Fruit fly (Drosophila melanogaster) whole organism: ENCODE results near the gene CG15468.

Source experiments
- CG8478 ChIP-seq: fragments of >200 bp; optimal IDR thresholded peaks from 2 replicates; lab custom pipeline; 2018; ENCODE audit warnings: inconsistent platforms
- Dll ChIP-seq: fragments of >200 bp; optimal IDR thresholded peaks from 2 replicates; lab custom pipeline; 2017
- EcR ChIP-seq, 2 experiments: fragments of >200 bp; optimal IDR thresholded peaks; 2 replicates each; lab custom pipeline; 2017; ENCODE audit warnings: missing biosample characterization in 2 of 2, missing genetic modification characterization in 2 of 2, missing genetic modification reagents in 2 of 2
- pan ChIP-seq: fragments of >200 bp; optimal IDR thresholded peaks from 2 replicates; lab custom pipeline; 2017
- psq ChIP-seq: fragments of >200 bp; optimal IDR thresholded peaks from 2 replicates; lab custom pipeline; 2017
- usp ChIP-seq: fragments of >200 bp; optimal IDR thresholded peaks from 2 replicates; lab custom pipeline; 2017; ENCODE audit warnings: missing biosample characterization, missing genetic modification characterization, mixed read lengths

The CG15468 gene

DNA sequence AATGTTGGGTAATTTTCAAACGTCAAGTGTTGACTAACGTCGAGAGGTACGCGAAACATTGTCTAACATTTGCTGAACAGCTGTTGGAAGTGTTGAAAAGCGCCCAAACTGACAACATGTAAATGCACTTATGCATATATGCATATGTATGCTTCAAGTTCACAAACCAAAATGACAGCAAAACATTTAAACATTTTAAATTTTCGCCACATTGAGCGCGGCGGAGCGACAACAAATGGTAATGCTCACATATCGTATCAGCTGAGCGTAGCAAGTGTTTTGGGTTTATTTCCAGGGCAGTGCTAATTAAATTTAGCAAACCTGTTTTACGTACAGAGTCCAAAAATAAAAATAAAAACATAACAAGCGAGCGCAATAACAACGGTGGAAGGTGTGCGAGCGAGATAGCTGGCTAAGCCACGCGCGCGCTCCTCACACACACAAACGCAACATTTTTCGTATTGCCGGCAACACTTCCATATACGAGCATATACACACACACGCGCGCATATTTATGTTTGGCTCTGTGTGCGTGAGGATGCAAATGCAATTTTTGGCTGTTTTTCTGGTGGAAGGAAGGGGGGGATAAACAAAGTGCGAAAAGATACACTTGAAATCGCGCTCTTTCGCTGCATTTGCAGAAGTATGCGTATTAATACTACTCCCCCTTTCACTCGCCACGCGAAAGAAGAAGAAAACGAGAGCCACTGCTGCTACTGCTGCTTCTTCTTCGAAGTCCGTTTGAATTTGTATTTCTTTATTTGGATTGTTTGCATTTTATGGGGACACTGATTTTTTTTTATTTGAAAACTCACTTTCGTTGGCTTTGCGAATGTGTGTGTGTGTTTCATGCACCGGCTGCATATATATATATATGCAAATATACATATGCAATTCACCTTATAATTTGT is 30.6 kb downstream of the CG15468 start:
- TF ChIP-seq EcR (GFP tag; optimal IDR thresholded peaks at IDR 0.05; lab: Kevin White, UChicago), result no peak
- TF ChIP-seq CG8478 (lab: Kevin White, UChicago), result peak; percentile 53

DNA sequence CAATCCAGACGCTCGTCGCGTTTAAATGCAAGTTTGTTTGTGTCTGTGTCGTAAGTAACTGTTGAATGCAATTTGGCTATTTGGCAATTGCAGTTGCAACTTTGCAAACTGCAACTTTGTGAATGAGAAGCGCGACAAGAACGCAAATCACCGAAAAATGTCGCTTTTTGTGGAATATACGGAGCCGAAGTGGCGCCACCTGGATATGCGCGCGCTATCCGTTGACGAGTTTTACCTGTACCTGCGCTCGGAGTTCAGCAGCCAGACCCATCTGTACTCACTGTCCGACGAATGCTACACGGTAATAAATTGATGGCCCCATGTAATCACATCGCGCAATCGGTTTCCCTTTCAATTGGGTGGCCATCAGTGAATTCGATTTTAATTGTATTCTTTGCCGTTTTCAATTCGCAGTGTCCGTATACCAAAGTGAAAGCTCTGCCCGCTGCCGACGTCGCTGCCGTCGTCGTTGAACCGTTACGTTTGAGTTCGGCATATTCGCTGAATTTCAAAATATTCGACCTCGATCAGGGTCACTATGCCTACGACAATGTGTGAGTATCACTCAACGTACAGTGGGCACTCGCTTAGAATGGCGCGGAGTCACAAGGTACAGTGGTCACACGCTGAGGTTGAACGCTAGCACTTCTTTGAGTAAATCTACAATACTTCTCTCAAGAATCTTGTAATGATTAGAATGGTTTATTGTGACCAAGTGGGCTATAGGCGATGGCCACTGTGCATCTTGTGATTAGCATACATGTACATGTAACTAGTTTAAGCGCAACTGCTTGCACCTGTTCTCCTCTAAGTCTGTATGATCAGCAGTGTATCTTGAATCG is 41.7 kb downstream of the CG15468 start:
- no peak for TF ChIP-seq CG8478 (lab: Kevin White, UChicago)
- TF ChIP-seq Dll (lab: Kevin White, UChicago), result no peak
- TF ChIP-seq psq (lab: Kevin White, UChicago), result no peak
- TF ChIP-seq pan (lab: Kevin White, UChicago), result no peak
- no peak for TF ChIP-seq EcR (GFP tag; optimal IDR thresholded peaks at IDR 0.05; lab: Kevin White, UChicago)
- no peak for TF ChIP-seq usp (GFP tag; lab: Kevin White, UChicago)

DNA sequence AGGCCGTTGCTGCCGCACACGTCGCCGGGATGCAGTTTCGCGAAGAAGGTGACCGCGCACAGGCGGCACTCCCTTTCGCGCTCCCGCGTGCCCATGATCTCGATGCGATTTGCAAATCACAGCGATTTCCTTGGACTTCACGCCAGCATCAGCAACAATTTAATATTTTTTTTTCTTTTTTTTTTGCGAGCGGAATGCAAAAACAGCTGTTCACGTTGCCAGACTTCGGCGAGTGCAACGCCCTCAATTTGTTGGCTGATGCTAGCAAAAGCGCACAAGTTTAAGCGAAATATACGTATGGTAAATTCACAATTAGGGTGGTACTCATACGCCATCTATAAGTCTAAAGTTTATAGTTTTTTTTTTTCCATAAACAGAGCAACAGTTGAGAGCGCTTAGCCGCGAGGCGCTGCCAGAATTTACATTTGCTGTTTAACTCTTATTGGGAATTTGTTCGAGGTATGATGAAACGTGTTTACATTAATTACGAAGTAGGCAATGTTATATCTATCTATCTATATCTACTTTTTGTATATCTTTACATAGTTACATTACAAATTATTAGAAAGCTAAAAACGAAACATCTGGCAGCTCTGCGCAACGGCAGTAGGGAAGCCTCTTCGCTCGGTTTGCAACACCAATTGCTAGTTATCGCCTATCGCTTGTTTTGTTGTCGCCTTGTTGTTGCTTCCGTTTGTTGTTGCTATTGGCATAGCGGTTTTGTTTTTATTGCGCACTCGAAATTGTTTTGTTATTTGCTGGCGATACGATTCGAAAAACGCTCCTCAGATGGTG is 42.5 kb downstream of the CG15468 start, which contains the start of the genes CG4041 and Hgsnat:
CG4041 (minus strand) TSS at position 220 of the 795 bp plus-strand sequence.
Hgsnat (plus strand) TSS at position 503 of the 795 bp plus-strand sequence.
- TF ChIP-seq CG8478 (lab: Kevin White, UChicago), result no peak
- no peak for TF ChIP-seq Dll (lab: Kevin White, UChicago)
- no peak for TF ChIP-seq EcR (GFP tag; optimal IDR thresholded peaks at IDR 0.05; lab: Kevin White, UChicago)
- no peak for TF ChIP-seq usp (GFP tag; lab: Kevin White, UChicago)
- TF ChIP-seq pan (lab: Kevin White, UChicago), result no peak
- no peak for TF ChIP-seq psq (lab: Kevin White, UChicago)

DNA sequence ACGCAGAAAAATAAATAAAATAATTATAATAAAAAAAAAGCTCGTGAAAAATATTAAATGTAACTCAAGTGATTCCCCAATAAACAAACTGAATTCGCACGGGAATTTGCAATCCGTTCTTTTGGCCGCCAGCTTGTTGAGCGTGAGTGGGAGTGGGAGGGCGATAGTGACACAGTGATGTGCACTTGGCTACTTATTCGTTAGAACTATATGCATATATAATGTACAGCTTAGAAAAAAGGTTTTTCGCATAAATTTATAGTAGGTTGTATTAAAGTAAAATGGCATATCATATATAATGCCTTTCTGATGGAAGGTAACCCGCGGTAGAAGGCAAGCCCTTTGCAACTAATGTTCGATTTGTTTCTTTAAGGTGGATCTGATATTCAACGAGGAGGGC is 48.6 kb downstream of the CG15468 start:
- no peak for TF ChIP-seq CG8478 (lab: Kevin White, UChicago)
- no peak for TF ChIP-seq pan (lab: Kevin White, UChicago)
- TF ChIP-seq psq (lab: Kevin White, UChicago), result no peak
- TF ChIP-seq usp (GFP tag; lab: Kevin White, UChicago), result no peak
- TF ChIP-seq Dll (lab: Kevin White, UChicago), result no peak
- TF ChIP-seq EcR (GFP tag; optimal IDR thresholded peaks at IDR 0.05; lab: Kevin White, UChicago), result no peak

DNA sequence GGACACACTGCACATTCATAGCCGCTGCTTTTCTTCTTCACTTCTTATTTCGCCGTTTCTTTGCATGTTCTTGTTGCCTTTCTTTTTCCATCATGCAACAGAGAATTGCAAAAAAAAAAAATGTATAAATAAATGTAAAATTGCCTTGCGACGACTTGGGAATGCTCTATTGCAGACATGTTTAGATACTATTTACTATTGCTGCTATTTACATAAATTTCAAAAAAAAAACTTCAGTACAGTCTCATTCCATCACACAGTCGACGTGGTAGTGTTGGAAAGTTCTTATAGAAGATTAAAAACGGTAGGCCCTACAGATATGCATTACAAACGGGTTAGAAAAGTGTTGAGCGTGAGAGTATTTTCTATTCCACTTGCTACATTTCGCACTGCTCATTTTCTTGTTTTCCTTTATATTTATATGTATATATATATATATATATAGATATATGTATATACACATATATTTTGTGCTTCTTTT is 49.1 kb downstream of the CG15468 start:
- no peak for TF ChIP-seq usp (GFP tag; lab: Kevin White, UChicago)
- no peak for TF ChIP-seq CG8478 (lab: Kevin White, UChicago)
- no peak for TF ChIP-seq EcR (GFP tag; optimal IDR thresholded peaks at IDR 0.05; lab: Kevin White, UChicago)
- no peak for TF ChIP-seq Dll (lab: Kevin White, UChicago)
- no peak for TF ChIP-seq psq (lab: Kevin White, UChicago)
- TF ChIP-seq pan (lab: Kevin White, UChicago), result no peak

DNA sequence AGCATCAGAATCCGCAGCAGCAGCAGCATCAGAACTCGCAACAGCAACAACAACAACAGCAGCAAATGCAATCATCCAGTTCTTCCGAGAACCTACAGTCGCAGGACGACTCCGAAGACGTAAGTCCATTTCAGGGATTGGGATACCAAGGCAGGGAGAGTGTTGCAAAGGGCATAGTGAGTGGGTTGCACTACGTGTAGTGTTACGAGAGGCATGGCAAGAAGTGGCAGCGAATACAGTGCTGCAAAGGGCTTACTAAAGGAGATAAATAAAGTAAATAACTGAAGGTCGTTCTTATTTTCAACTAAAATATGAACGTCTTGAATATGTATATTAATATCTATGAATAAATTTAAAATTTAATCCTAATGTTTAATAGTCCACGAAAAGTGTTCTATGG is 49.9 kb downstream of the CG15468 start:
- TF ChIP-seq Dll (lab: Kevin White, UChicago) (no peak), CG8478 (lab: Kevin White, UChicago) (no peak), pan (lab: Kevin White, UChicago) (no peak), psq (lab: Kevin White, UChicago) (no peak)

DNA sequence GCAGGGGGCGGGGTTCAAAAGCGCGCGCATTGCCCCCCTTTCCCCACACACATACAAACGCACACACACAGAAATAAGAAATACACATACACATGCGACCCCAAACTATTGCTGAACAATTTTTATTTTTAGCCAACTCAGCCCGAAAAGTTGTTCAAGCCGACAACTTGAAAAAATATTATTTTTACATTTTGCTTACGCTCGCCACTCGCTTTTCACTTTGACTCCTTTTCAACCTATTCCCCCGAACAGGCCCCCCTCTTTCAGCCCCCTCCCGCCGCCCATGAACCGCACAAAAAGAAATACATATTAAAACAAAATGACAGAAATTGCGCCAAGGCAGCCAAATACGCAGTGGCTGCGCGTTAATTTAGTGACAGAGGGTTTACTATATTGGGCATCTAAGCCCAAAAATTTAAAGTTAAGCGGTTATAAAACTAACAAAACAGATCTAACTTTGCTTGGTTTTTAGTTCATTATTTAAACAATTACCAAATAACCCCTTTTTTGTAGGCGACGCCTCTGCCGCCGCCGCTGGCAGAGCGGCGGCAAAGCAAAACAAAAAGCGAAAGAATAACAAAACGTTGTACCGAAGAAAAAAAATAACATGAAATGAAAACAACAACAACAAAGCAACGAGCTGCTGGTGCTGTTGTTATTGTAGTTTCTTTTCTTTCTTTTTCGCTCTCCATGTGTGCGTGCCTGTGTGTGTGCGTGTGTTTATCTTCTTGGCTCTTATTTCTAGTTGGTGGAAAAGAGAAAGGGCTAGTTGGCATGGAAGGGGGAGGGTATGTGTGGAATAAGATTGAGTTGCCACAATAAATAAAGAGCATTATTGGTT is 50.8 kb downstream of the CG15468 start:
- no peak for TF ChIP-seq Dll (lab: Kevin White, UChicago)
- no peak for TF ChIP-seq psq (lab: Kevin White, UChicago)
- no peak for TF ChIP-seq pan (lab: Kevin White, UChicago)
- no peak for TF ChIP-seq EcR (GFP tag; optimal IDR thresholded peaks at IDR 0.05; lab: Kevin White, UChicago)
- no peak for TF ChIP-seq CG8478 (lab: Kevin White, UChicago)
- TF ChIP-seq usp (GFP tag; lab: Kevin White, UChicago), result no peak
